Fruit fly (Drosophila melanogaster) whole organism, pupa: ENCODE results near the gene MED10.

Source experiments
- CG10348 ChIP-seq: fragments of 200-800 bp; sonication (Bioruptor generic); IDR thresholded peaks from 2 replicates; pipeline ENCODE4 v1.3.6; 2022; ENCODE audit warnings: missing biosample characterization, missing genetic modification characterization
- CG12605 ChIP-seq: fragments of 200-800 bp; sonication (Bioruptor generic); IDR thresholded peaks from 2 replicates; pipeline ENCODE4 v1.3.6; 2022; ENCODE audit warnings: missing biosample characterization, missing genetic modification characterization
- CG13204 ChIP-seq: fragments of 200-800 bp; sonication (Bioruptor generic); optimal IDR thresholded peaks from 2 replicates; lab custom pipeline; 2018; ENCODE audit warnings: missing biosample characterization, mild to moderate bottlenecking, missing genetic modification characterization, moderate library complexity
- CG14655 ChIP-seq: fragments of 200-800 bp; sonication (Bioruptor generic); optimal IDR thresholded peaks from 3 replicates; lab custom pipeline; 2017; ENCODE audit warnings: mild to moderate bottlenecking, missing biosample characterization, missing genetic modification reagents, missing genetic modification characterization
- CG15710 ChIP-seq: fragments of 200-800 bp; sonication (Bioruptor generic); optimal IDR thresholded peaks from 2 replicates; lab custom pipeline; 2018; ENCODE audit warnings: missing biosample characterization, mild to moderate bottlenecking, missing genetic modification characterization, moderate library complexity
- CG17806 ChIP-seq: fragments of 200-800 bp; sonication (Bioruptor generic); optimal IDR thresholded peaks from 2 replicates; lab custom pipeline; 2018; ENCODE audit warnings: missing biosample characterization, mild to moderate bottlenecking, missing genetic modification characterization, moderate library complexity
- CG32121 ChIP-seq: fragments of 200-800 bp; sonication (Bioruptor generic); IDR thresholded peaks from 2 replicates; pipeline ENCODE4 v1.3.6; 2022; ENCODE audit warnings: missing biosample characterization, missing genetic modification characterization
- CG34367 ChIP-seq: fragments of 200-800 bp; sonication (Bioruptor generic); optimal IDR thresholded peaks from 2 replicates; lab custom pipeline; 2018; ENCODE audit warnings: missing biosample characterization, mild to moderate bottlenecking, missing genetic modification characterization
- CG4496 ChIP-seq: fragments of 200-800 bp; sonication (Bioruptor generic); IDR thresholded peaks from 3 replicates; pipeline ENCODE4 v1.3.6; 2022; ENCODE audit warnings: missing biosample characterization, missing genetic modification characterization
- CG8159 ChIP-seq: fragments of 200-800 bp; sonication (Bioruptor generic); optimal IDR thresholded peaks from 3 replicates; lab custom pipeline; 2018; ENCODE audit warnings: missing biosample characterization, mild to moderate bottlenecking, missing genetic modification characterization, moderate library complexity
- CG8301 ChIP-seq: fragments of 200-800 bp; sonication (Bioruptor generic); optimal IDR thresholded peaks from 2 replicates; lab custom pipeline; 2018; ENCODE audit warnings: missing biosample characterization, mild to moderate bottlenecking, missing genetic modification characterization
- CG9948 ChIP-seq: fragments of 200-800 bp; sonication (Bioruptor generic); optimal IDR thresholded peaks from 2 replicates; lab custom pipeline; 2018; ENCODE audit warnings: missing biosample characterization, mild to moderate bottlenecking, missing genetic modification characterization, moderate library complexity
- D1 ChIP-seq: fragments of 200-800 bp; sonication (Bioruptor generic); optimal IDR thresholded peaks from 2 replicates; lab custom pipeline; 2018; ENCODE audit warnings: missing biosample characterization, mild to moderate bottlenecking, missing genetic modification characterization, moderate library complexity
- EcR ChIP-seq: fragments of 200-800 bp; sonication (Bioruptor generic); optimal IDR thresholded peaks from 3 replicates; lab custom pipeline; 2019; ENCODE audit warnings: missing biosample characterization, missing genetic modification characterization, mild to moderate bottlenecking, moderate library complexity, missing genetic modification reagents
- Ets98B ChIP-seq: fragments of 200-800 bp; sonication (Bioruptor generic); IDR thresholded peaks from 2 replicates; pipeline ENCODE4 v1.3.6; 2022; ENCODE audit warnings: missing biosample characterization, missing genetic modification characterization
- Pif1A ChIP-seq: fragments of 200-800 bp; sonication (Bioruptor generic); optimal IDR thresholded peaks from 3 replicates; lab custom pipeline; 2016; ENCODE audit warnings: missing biosample characterization, missing genetic modification characterization
- Pif1B ChIP-seq: fragments of 200-800 bp; sonication (Bioruptor generic); optimal IDR thresholded peaks from 3 replicates; lab custom pipeline; 2016; ENCODE audit warnings: missing biosample characterization, missing genetic modification characterization
- Snoo ChIP-seq: fragments of 200-800 bp; sonication (Bioruptor generic); optimal IDR thresholded peaks from 3 replicates; lab custom pipeline; 2017; ENCODE audit warnings: missing biosample characterization, mild to moderate bottlenecking, missing genetic modification characterization, inconsistent platforms
- fd96Ca ChIP-seq: fragments of 200-800 bp; sonication (Bioruptor generic); IDR thresholded peaks from 3 replicates; pipeline ENCODE4 v1.3.6; 2022; ENCODE audit warnings: missing biosample characterization, missing genetic modification characterization
- gl ChIP-seq: fragments of 200-800 bp; sonication (Bioruptor generic); optimal IDR thresholded peaks from 2 replicates; lab custom pipeline; 2018; ENCODE audit warnings: missing biosample characterization, mild to moderate bottlenecking, missing genetic modification characterization
- rn ChIP-seq: fragments of 200-800 bp; sonication (Bioruptor generic); IDR thresholded peaks from 2 replicates; pipeline ENCODE4 v1.3.6; 2022; ENCODE audit warnings: missing biosample characterization, missing genetic modification characterization

Gene MED10

DNA sequence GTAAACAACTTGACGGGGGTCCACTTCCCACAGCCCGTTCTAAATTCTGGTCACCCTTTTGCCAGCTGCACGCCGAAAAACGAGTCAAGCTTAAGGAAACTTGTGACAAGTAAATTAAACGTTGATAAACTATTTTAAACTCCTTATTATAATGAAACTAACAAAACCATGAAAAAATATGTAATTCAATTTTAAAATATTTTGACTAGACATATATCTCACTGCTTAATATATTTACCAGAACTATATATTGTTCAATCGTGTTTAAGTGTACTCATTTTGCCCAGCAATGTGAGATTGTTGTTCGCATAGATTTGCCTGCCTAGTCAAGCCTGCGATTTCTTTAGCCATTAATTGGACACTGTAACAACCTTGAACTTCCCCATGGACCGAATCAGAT lies 27.7 kb downstream of the MED10 start, which contains the start of gene CG13053:
Gene CG13053, minus strand, starts transcription at position 171 of the 400 bp plus-strand sequence.
- peak; percentile 50 for TF ChIP-seq Pif1B
- TF ChIP-seq EcR, result peak; percentile 82
- TF ChIP-seq D1 (tag; lab: Kevin White, UChicago), result peak; percentile 5
- TF ChIP-seq CG13204, result peak; percentile 31
- TF ChIP-seq gl, result peak; percentile 41
- TF ChIP-seq CG15710, result peak; percentile 76
- TF ChIP-seq Ets98B (GFP tag; lab: Robert Waterston, UW), result no peak
- TF ChIP-seq CG4496 (GFP tag; lab: Robert Waterston, UW), result no peak
- TF ChIP-seq CG10348 (GFP tag; lab: Robert Waterston, UW), result no peak
- peak; percentile 27 for TF ChIP-seq Pif1A
- no peak for TF ChIP-seq fd96Ca (GFP tag; lab: Robert Waterston, UW)
- peak; percentile 84 for TF ChIP-seq CG17806
- TF ChIP-seq CG14655 (GFP tag; lab: Kevin White, UChicago), result peak; percentile 57
- TF ChIP-seq CG32121 (GFP tag; lab: Robert Waterston, UW), result no peak
- no peak for TF ChIP-seq Snoo (tag; lab: Kevin White, UChicago)
- TF ChIP-seq CG12605 (GFP tag; lab: Robert Waterston, UW), result no peak
- peak; percentile 79 for TF ChIP-seq CG9948 (tag; lab: Kevin White, UChicago)
- TF ChIP-seq CG8159 (tag; lab: Kevin White, UChicago), result peak; percentile 82
- TF ChIP-seq rn (GFP tag; lab: Robert Waterston, UW), result no peak
- peak; percentile 70 for TF ChIP-seq CG34367 (tag; lab: Kevin White, UChicago)
- TF ChIP-seq CG8301 (tag; lab: Kevin White, UChicago), result no peak

DNA sequence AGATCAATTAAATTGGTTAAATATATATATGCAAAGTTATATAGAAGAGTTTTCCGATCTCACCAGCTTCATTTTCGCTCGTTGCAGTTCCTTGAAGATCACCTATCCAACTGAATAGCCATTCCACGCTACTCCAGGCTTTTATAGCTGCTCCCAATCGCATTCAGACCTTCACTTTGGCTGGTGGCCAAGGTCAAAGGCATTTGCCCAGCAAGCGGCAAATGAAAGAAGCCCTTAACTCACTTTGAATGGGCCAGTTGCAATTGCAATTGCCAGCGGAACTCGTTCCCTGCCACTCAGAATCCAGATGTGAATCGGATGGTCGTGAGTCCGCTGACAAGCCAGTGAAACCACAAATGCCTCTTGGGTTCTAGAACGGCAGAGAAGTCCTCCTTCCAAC lies 29.6 kb downstream of the MED10 start, which contains the start of gene CG34247:
Gene CG34247, minus strand, starts transcription at position 101 of the 400 bp plus-strand sequence.
- TF ChIP-seq EcR, result peak; percentile 15
- no peak for TF ChIP-seq CG17806

- no peak for TF ChIP-seq Pif1B
- TF ChIP-seq CG4496 (GFP tag; lab: Robert Waterston, UW), result no peak
- no peak for TF ChIP-seq CG8159 (tag; lab: Kevin White, UChicago)
- no peak for TF ChIP-seq Ets98B (GFP tag; lab: Robert Waterston, UW)
- no peak for TF ChIP-seq EcR
- no peak for TF ChIP-seq CG17806
- no peak for TF ChIP-seq CG9948 (tag; lab: Kevin White, UChicago)
- no peak for TF ChIP-seq rn (GFP tag; lab: Robert Waterston, UW)
- no peak for TF ChIP-seq CG32121 (GFP tag; lab: Robert Waterston, UW)
- TF ChIP-seq CG8301 (tag; lab: Kevin White, UChicago), result no peak
- TF ChIP-seq CG34367 (tag; lab: Kevin White, UChicago), result no peak
- no peak for TF ChIP-seq CG10348 (GFP tag; lab: Robert Waterston, UW)
- TF ChIP-seq, all 21 proteins: peak for 0
These were observed 30.6 kb downstream of the MED10 start, which contains the start of gene CG13071 for dm6 chr3L:16262440-16262839. Gene CG13071 (plus strand): TSS chr3L:16262740.

- TF ChIP-seq CG15710 (no peak), rn (GFP tag; lab: Robert Waterston, UW) (no peak)
These were observed 31.2 kb downstream of the MED10 start, which contains the start of gene CG13070 for dm6 chr3L:16263043-16263442. Gene CG13070 (plus strand): TSS chr3L:16263343.

DNA sequence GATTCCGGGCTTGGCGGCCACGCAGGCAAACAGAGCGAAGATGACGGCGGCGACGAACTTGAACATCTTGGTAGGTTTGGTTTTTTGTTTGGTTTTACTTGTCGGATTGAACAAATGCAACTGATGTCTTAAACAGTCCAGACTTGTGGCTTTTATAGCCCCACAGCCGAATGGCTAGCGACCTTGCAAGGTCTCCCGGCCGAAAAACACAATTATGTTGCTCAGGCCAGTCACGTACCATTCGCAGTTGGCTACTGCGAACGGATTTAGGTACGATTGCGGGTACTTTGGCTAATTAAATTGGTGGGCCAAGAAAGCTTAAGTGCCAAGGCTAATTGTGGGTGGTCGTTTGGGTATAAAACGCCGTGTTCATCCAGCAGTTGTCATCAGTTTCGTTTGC lies 33.1 kb downstream of the MED10 start, which contains the start of the genes CG13051 and CG13069:
Gene CG13051, minus strand, starts transcription at position 101 of the 400 bp plus-strand sequence.
Gene CG13069, plus strand, starts transcription at position 386 of the 400 bp plus-strand sequence.
- no peak for TF ChIP-seq CG14655 (GFP tag; lab: Kevin White, UChicago)
- TF ChIP-seq fd96Ca (GFP tag; lab: Robert Waterston, UW), result no peak
- no peak for TF ChIP-seq CG8301 (tag; lab: Kevin White, UChicago)
- no peak for TF ChIP-seq CG15710
- no peak for TF ChIP-seq CG9948 (tag; lab: Kevin White, UChicago)
- no peak for TF ChIP-seq CG32121 (GFP tag; lab: Robert Waterston, UW)
- TF ChIP-seq Ets98B (GFP tag; lab: Robert Waterston, UW), result no peak
- no peak for TF ChIP-seq CG34367 (tag; lab: Kevin White, UChicago)
- no peak for TF ChIP-seq gl
- TF ChIP-seq CG13204, result no peak
- no peak for TF ChIP-seq CG10348 (GFP tag; lab: Robert Waterston, UW)
- no peak for TF ChIP-seq D1 (tag; lab: Kevin White, UChicago)
- no peak for TF ChIP-seq CG8159 (tag; lab: Kevin White, UChicago)
- TF ChIP-seq EcR, result no peak
- TF ChIP-seq Pif1A, result no peak
- no peak for TF ChIP-seq CG12605 (GFP tag; lab: Robert Waterston, UW)
- no peak for TF ChIP-seq Snoo (tag; lab: Kevin White, UChicago)
- TF ChIP-seq CG17806, result no peak
- TF ChIP-seq, all 21 proteins: peak for 0

DNA sequence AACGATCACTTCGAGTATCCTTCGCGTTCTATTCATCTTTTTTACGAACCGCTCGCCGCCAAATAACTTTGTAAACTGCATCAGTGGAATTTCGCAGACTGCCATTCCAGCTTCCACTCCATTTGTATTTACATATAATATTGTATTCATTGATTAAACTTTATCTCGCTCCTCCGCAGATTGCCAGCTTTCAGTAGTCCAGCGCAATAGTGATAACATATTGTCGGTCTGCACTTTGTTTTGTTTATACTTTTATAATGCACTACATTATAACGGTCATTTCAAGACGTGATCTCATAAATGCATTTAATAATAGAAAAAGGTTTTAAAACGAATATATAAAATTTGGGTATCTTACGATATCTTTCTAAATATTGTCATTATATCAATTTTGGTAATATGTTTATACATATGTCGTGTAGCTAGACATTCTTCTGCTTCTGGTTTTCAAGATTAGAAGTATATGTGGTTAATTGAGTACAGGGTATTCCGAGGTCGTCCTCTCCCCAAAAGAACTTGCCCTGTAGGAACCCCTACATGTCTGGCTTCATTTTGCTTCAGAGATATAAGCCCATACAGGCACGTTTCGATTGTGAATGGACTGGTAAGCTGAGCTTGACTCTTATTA lies 36.3 kb downstream of the MED10 start, which contains the start of gene CG4950:
Gene CG4950, minus strand, starts transcription at position 51 of the 628 bp plus-strand sequence.
- TF ChIP-seq Snoo (tag; lab: Kevin White, UChicago), result no peak
- peak; percentile 73 for TF ChIP-seq CG15710
- TF ChIP-seq CG4496 (GFP tag; lab: Robert Waterston, UW), result no peak; the same call in 2 of the 3 replicates
- peak; percentile 65 for TF ChIP-seq CG14655 (GFP tag; lab: Kevin White, UChicago)
- peak; percentile 22 for TF ChIP-seq Pif1A
- peak; percentile 10 for TF ChIP-seq Pif1B
- peak; percentile 45 for TF ChIP-seq CG8301 (tag; lab: Kevin White, UChicago)
- TF ChIP-seq gl, result peak; percentile 12
- TF ChIP-seq CG10348 (GFP tag; lab: Robert Waterston, UW), result no peak
- TF ChIP-seq CG13204, result no peak
- no peak for TF ChIP-seq CG12605 (GFP tag; lab: Robert Waterston, UW)
- no peak for TF ChIP-seq EcR
- peak; percentile 45 for TF ChIP-seq CG34367 (tag; lab: Kevin White, UChicago)
- TF ChIP-seq CG17806, result peak; percentile 57
- peak; percentile 53 for TF ChIP-seq CG9948 (tag; lab: Kevin White, UChicago)
- no peak for TF ChIP-seq fd96Ca (GFP tag; lab: Robert Waterston, UW)
- no peak for TF ChIP-seq CG32121 (GFP tag; lab: Robert Waterston, UW)
- TF ChIP-seq D1 (tag; lab: Kevin White, UChicago), result no peak
- no peak for TF ChIP-seq rn (GFP tag; lab: Robert Waterston, UW)
- TF ChIP-seq Ets98B (GFP tag; lab: Robert Waterston, UW), result no peak
- peak; percentile 75 for TF ChIP-seq CG8159 (tag; lab: Kevin White, UChicago)
